Worm (Caenorhabditis elegans) whole organism, midembryonic: Measurements from ENCODE around the gene inx-8.

ENCODE experiments used
- T22C8.4 ChIP-seq: fragments of 200-800 bp; sonication (Bioruptor generic); IDR thresholded peaks from 2 replicates; pipeline ENCODE4 v1.3.6; 2022; ENCODE audit warnings: missing genetic modification characterization, missing compliant biosample characterization
- flt-1 ChIP-seq: fragments of 200-800 bp; sonication (Bioruptor generic); IDR thresholded peaks from 2 replicates; pipeline ENCODE4 v1.3.6; 2022; ENCODE audit warnings: missing genetic modification characterization, missing compliant biosample characterization
- klf-2 ChIP-seq: fragments of 200-800 bp; sonication (Bioruptor generic); conservative IDR thresholded peaks from 2 replicates; pipeline ENCODE4 v1.3.6; 2022; ENCODE audit warnings: missing genetic modification reagents, missing genetic modification characterization, missing compliant biosample characterization
- ref-1 ChIP-seq: fragments of 200-800 bp; sonication (Bioruptor generic); conservative IDR thresholded peaks from 2 replicates; pipeline ENCODE4 v1.3.6; 2022; ENCODE audit warnings: missing genetic modification reagents, missing genetic modification characterization, missing compliant biosample characterization
- tab-1 ChIP-seq: fragments of 200-800 bp; sonication (Bioruptor generic); IDR thresholded peaks from 2 replicates; pipeline ENCODE4 v1.3.6; 2022; ENCODE audit warnings: missing genetic modification characterization, missing compliant biosample characterization

DNA sequence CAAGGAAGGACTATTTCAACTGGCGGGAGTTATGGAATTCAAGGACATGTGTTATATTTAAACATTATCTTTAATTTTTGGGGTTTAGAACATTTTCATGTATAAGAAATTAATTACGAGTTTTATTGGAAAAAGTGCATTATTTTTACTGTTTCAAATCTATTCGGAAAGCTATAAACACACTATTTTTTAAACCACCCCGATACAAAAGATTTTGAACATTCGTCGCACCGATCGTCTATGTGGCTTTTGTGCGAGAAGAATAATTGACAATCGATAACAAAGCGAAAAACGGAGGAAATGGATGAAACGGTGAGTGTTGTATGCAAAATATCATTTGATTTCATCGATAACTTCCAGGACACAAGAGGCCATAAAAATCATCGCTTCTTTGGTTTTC is 8.6 kb upstream of the inx-8 start, which contains the start of gene ZK809.9:
- TF ChIP-seq T22C8.4, result no peak
- no peak for TF ChIP-seq ref-1 (GFP tag; lab: Robert Waterston, UW)
- no peak for TF ChIP-seq klf-2 (GFP tag; lab: Robert Waterston, UW)
- no peak for TF ChIP-seq flt-1 (GFP tag; lab: Robert Waterston, UW)
- no peak for TF ChIP-seq tab-1 (GFP tag; lab: Robert Waterston, UW)
